Worm (Caenorhabditis elegans): ENCODE results near the gene nlp-28.

DNA sequence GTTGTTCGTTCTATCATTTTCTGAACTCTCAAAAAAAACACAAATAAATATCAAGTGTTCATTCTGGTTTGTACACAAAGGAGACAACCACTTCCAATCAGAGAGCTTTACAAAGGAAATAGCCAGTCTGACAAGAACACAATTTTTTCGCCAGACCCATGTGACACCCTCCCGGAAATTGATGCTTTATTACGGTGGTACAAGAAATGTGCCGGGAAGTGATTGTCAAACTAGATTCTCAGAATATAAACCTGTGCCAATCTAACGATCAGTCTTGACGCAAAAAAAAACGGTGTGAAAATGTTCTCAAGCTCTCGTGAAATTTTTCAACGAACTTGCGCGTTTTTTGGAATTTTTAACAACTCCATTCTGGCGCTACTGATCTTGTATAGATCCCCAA is 34.0 kb upstream of the nlp-28 start, which contains the start of gene str-247:
- no peak for TF ChIP-seq nhr-20 (tag; optimal IDR thresholded peaks at IDR 0.05)
- TF ChIP-seq ama-1 (optimal IDR thresholded peaks at IDR 0.05): no peak
- no peak for TF ChIP-seq blmp-1 (tag; optimal IDR thresholded peaks at IDR 0.05)
- TF ChIP-seq ces-1 (GFP tag; optimal IDR thresholded peaks at IDR 0.05): no peak
- TF ChIP-seq egl-27 (tag; optimal IDR thresholded peaks at IDR 0.05): no peak
- TF ChIP-seq elt-3 (tag; optimal IDR thresholded peaks at IDR 0.05): no peak
- no peak for TF ChIP-seq tbx-2 (tag; optimal IDR thresholded peaks at IDR 0.05)
- no peak for TF ChIP-seq unc-62 (GFP tag; optimal IDR thresholded peaks at IDR 0.05)
- no peak for TF ChIP-seq nhr-77 (tag; optimal IDR thresholded peaks at IDR 0.05)
- no peak for TF ChIP-seq nhr-90 (tag; optimal IDR thresholded peaks at IDR 0.05; ENCODE audit: poor library complexity)

Data from whole organism, L1 larva.